Fruit fly (Drosophila melanogaster) whole organism, embryonic: ENCODE results near the gene Helz.
A peak's percentile ranks its signal among the peaks of the same experiment; 100 is the strongest.

Experiments
- CG10267 ChIP-seq: fragments of 200-800 bp; sonication (Bioruptor generic); optimal IDR thresholded peaks from 2 replicates; lab custom pipeline; 2018; ENCODE audit warnings: missing biosample characterization, mild to moderate bottlenecking, missing genetic modification characterization, moderate library complexity
- CG11723 ChIP-seq: fragments of 200-800 bp; sonication (Bioruptor generic); optimal IDR thresholded peaks from 2 replicates; lab custom pipeline; 2017; ENCODE audit warnings: missing biosample characterization, mild to moderate bottlenecking, missing genetic modification characterization
- CG14667 ChIP-seq: fragments of 200-800 bp; sonication (Bioruptor generic); IDR thresholded peaks from 2 replicates; pipeline ENCODE4 v1.3.6; 2022; ENCODE audit warnings: missing biosample characterization, missing genetic modification characterization
- CG15011 ChIP-seq: fragments of 200-800 bp; sonication (Bioruptor generic); optimal IDR thresholded peaks from 3 replicates; lab custom pipeline; 2018; ENCODE audit warnings: missing biosample characterization, mild to moderate bottlenecking, missing genetic modification characterization
- CG1647 ChIP-seq: fragments of 200-800 bp; sonication (Bioruptor generic); optimal IDR thresholded peaks from 3 replicates; lab custom pipeline; 2016; ENCODE audit warnings: missing biosample characterization, missing genetic modification characterization
- CG17328 ChIP-seq: fragments of 200-800 bp; sonication (Bioruptor generic); IDR thresholded peaks from 2 replicates; pipeline ENCODE4 v1.3.6; 2022; ENCODE audit warnings: missing biosample characterization, missing genetic modification characterization
- CG18599 ChIP-seq: fragments of 200-800 bp; sonication (Bioruptor generic); optimal IDR thresholded peaks from 3 replicates; lab custom pipeline; 2017; ENCODE audit warnings: missing biosample characterization, missing genetic modification characterization, mild to moderate bottlenecking, moderate library complexity, missing genetic modification reagents
- CG18764 ChIP-seq: fragments of 200-800 bp; sonication (Bioruptor generic); optimal IDR thresholded peaks from 3 replicates; lab custom pipeline; 2016; ENCODE audit warnings: missing biosample characterization, missing genetic modification characterization
- CG31388 ChIP-seq: fragments of 200-800 bp; sonication (Bioruptor generic); optimal IDR thresholded peaks from 2 replicates; lab custom pipeline; 2016; ENCODE audit warnings: missing biosample characterization, missing genetic modification characterization
- CG31441 ChIP-seq: fragments of 200-800 bp; sonication (Bioruptor generic); IDR thresholded peaks from 2 replicates; pipeline ENCODE4 v1.3.6; 2022; ENCODE audit warnings: missing biosample characterization, missing genetic modification characterization
- CG3163 ChIP-seq: fragments of 200-800 bp; sonication (Bioruptor generic); optimal IDR thresholded peaks from 3 replicates; lab custom pipeline; 2016; ENCODE audit warnings: missing biosample characterization, missing genetic modification characterization
- CG34224 ChIP-seq: fragments of 200-800 bp; sonication (Bioruptor generic); IDR thresholded peaks from 3 replicates; pipeline ENCODE4 v1.3.6; 2022; ENCODE audit warnings: missing biosample characterization, missing genetic modification characterization; ENCODE audit not compliant: partially characterized antibody
- CG4360 ChIP-seq: fragments of 200-800 bp; sonication (Bioruptor generic); IDR thresholded peaks from 2 replicates; pipeline ENCODE4 v1.3.6; 2022; ENCODE audit warnings: missing biosample characterization, missing genetic modification characterization
- CG4424 ChIP-seq: fragments of 200-800 bp; sonication (Bioruptor generic); optimal IDR thresholded peaks from 3 replicates; lab custom pipeline; 2016; ENCODE audit warnings: missing biosample characterization, missing genetic modification characterization
- CG5180 ChIP-seq: fragments of 200-800 bp; sonication (Bioruptor generic); optimal IDR thresholded peaks from 3 replicates; lab custom pipeline; 2017; ENCODE audit warnings: missing biosample characterization, missing genetic modification characterization, mild to moderate bottlenecking, moderate library complexity, missing genetic modification reagents
- CG7839 ChIP-seq: fragments of 200-800 bp; sonication (Bioruptor generic); optimal IDR thresholded peaks from 3 replicates; lab custom pipeline; 2018; ENCODE audit warnings: missing biosample characterization, mild to moderate bottlenecking, missing genetic modification characterization, moderate library complexity
- CG9727 ChIP-seq: fragments of 200-800 bp; sonication (Bioruptor generic); optimal IDR thresholded peaks from 3 replicates; lab custom pipeline; 2017; ENCODE audit warnings: missing biosample characterization, mild to moderate bottlenecking, missing genetic modification characterization
- Ets97D ChIP-seq: fragments of 200-800 bp; sonication (Bioruptor generic); optimal IDR thresholded peaks from 3 replicates; lab custom pipeline; 2016; ENCODE audit warnings: missing biosample characterization, missing genetic modification characterization
- HmgZ ChIP-seq: fragments of 200-800 bp; sonication (Bioruptor generic); optimal IDR thresholded peaks from 2 replicates; lab custom pipeline; 2018; ENCODE audit warnings: missing biosample characterization, mild to moderate bottlenecking, missing genetic modification characterization
- Myb ChIP-seq: fragments of 200-800 bp; sonication (Bioruptor generic); optimal IDR thresholded peaks from 2 replicates; lab custom pipeline; 2016; ENCODE audit warnings: missing biosample characterization, missing genetic modification characterization
- Nf-YB ChIP-seq: fragments of 200-800 bp; sonication (Bioruptor generic); optimal IDR thresholded peaks from 3 replicates; lab custom pipeline; 2019; ENCODE audit warnings: missing biosample characterization, mild to moderate bottlenecking, missing genetic modification characterization, moderate library complexity
- Nf-YC ChIP-seq: fragments of 200-800 bp; optimal IDR thresholded peaks from 3 replicates; lab custom pipeline; 2019; ENCODE audit warnings: missing biosample characterization, mild to moderate bottlenecking, missing genetic modification characterization, moderate library complexity
- Rx ChIP-seq: fragments of 200-800 bp; sonication (Bioruptor generic); IDR thresholded peaks from 2 replicates; pipeline ENCODE4 v1.3.6; 2022; ENCODE audit warnings: missing biosample characterization, missing genetic modification characterization
- Xbp1 ChIP-seq: fragments of 200-800 bp; sonication (Bioruptor generic); optimal IDR thresholded peaks from 3 replicates; lab custom pipeline; 2016; ENCODE audit warnings: missing biosample characterization, mild to moderate bottlenecking, missing genetic modification characterization
- Xrp1 ChIP-seq: fragments of 200-800 bp; sonication (Bioruptor generic); IDR thresholded peaks from 2 replicates; pipeline ENCODE4 v1.3.6; 2022; ENCODE audit warnings: missing biosample characterization, missing genetic modification characterization
- ac ChIP-seq: fragments of 200-800 bp; sonication (Bioruptor generic); optimal IDR thresholded peaks from 3 replicates; lab custom pipeline; 2017; ENCODE audit warnings: missing biosample characterization, mild to moderate bottlenecking, missing genetic modification characterization
- bbx ChIP-seq: fragments of 200-800 bp; sonication (Bioruptor generic); IDR thresholded peaks from 2 replicates; pipeline ENCODE4 v1.3.6; 2022; ENCODE audit warnings: missing biosample characterization, missing genetic modification characterization; ENCODE audit not compliant: partially characterized antibody
- br ChIP-seq: fragments of >200 bp; optimal IDR thresholded peaks from 2 replicates; lab custom pipeline; 2017
- btn ChIP-seq: fragments of 200-800 bp; sonication (Bioruptor generic); optimal IDR thresholded peaks from 2 replicates; lab custom pipeline; 2016; ENCODE audit warnings: missing biosample characterization, missing genetic modification characterization
- crol ChIP-seq: fragments of 200-800 bp; sonication (Bioruptor generic); IDR thresholded peaks from 2 replicates; pipeline ENCODE4 v1.3.6; 2022; ENCODE audit warnings: missing biosample characterization, missing genetic modification characterization
- fru ChIP-seq: fragments of >200 bp; optimal IDR thresholded peaks from 2 replicates; lab custom pipeline; 2017
- gem ChIP-seq: fragments of 200-800 bp; sonication (Bioruptor generic); optimal IDR thresholded peaks from 2 replicates; lab custom pipeline; 2019; ENCODE audit warnings: missing biosample characterization, mild to moderate bottlenecking, missing genetic modification characterization, moderate library complexity
- gro ChIP-seq: fragments of 200-800 bp; sonication (Bioruptor generic); optimal IDR thresholded peaks from 2 replicates; lab custom pipeline; 2016; ENCODE audit warnings: missing biosample characterization, missing genetic modification characterization
- gsb-n ChIP-seq: fragments of 200-800 bp; sonication (Bioruptor generic); optimal IDR thresholded peaks from 3 replicates; lab custom pipeline; 2018; ENCODE audit warnings: missing biosample characterization, mild to moderate bottlenecking, missing genetic modification characterization
- hbn ChIP-seq: fragments of 200-800 bp; sonication (Bioruptor generic); IDR thresholded peaks from 2 replicates; pipeline ENCODE4 v1.3.6; 2022; ENCODE audit warnings: missing biosample characterization, missing genetic modification characterization; ENCODE audit not compliant: partially characterized antibody
- hkb ChIP-seq, 2 experiments: fragments of 200-800 bp in 1 of 2; fragments of >200 bp in 1 of 2; sonication (Bioruptor generic) in 1 of 2; IDR thresholded peaks in 1 of 2; optimal IDR thresholded peaks in 1 of 2; 2 replicates each; pipeline versions ENCODE4 v1.3.6 to Lab custom; 2017 to 2022; ENCODE audit warnings: missing biosample characterization in 1 of 2, missing genetic modification characterization in 1 of 2
- hth ChIP-seq: fragments of >200 bp; optimal IDR thresholded peaks from 2 replicates; lab custom pipeline; 2017; ENCODE audit warnings: inconsistent platforms
- lilli ChIP-seq: fragments of 200-800 bp; sonication (Bioruptor generic); optimal IDR thresholded peaks from 3 replicates; lab custom pipeline; 2016; ENCODE audit warnings: missing biosample characterization, missing genetic modification characterization
- maf-S ChIP-seq: fragments of 200-800 bp; sonication (Bioruptor generic); optimal IDR thresholded peaks from 2 replicates; lab custom pipeline; 2016; ENCODE audit warnings: missing biosample characterization, missing genetic modification characterization
- nerfin-1 ChIP-seq: fragments of 200-800 bp; sonication (Bioruptor generic); optimal IDR thresholded peaks from 3 replicates; lab custom pipeline; 2019; ENCODE audit warnings: missing biosample characterization, mild to moderate bottlenecking, missing genetic modification characterization, moderate library complexity
- nom ChIP-seq: fragments of 200-800 bp; sonication (Bioruptor generic); optimal IDR thresholded peaks from 2 replicates; lab custom pipeline; 2017; ENCODE audit warnings: missing biosample characterization, missing genetic modification characterization, mild to moderate bottlenecking, moderate library complexity, missing genetic modification reagents
- oc ChIP-seq: fragments of 200-800 bp; sonication (Bioruptor generic); optimal IDR thresholded peaks from 2 replicates; lab custom pipeline; 2018; ENCODE audit warnings: missing biosample characterization, mild to moderate bottlenecking, missing genetic modification characterization, moderate library complexity
- pum ChIP-seq: fragments of 200-800 bp; sonication (Bioruptor generic); optimal IDR thresholded peaks from 2 replicates; lab custom pipeline; 2016; ENCODE audit warnings: missing biosample characterization, missing genetic modification characterization
- repo ChIP-seq: fragments of 200-800 bp; sonication (Bioruptor generic); optimal IDR thresholded peaks from 2 replicates; lab custom pipeline; 2016; ENCODE audit warnings: missing biosample characterization, missing genetic modification characterization
- ro ChIP-seq: fragments of 200-800 bp; sonication (Bioruptor generic); IDR thresholded peaks from 2 replicates; pipeline ENCODE4 v1.3.6; 2022; ENCODE audit warnings: missing biosample characterization, missing genetic modification characterization
- row ChIP-seq: fragments of 200-800 bp; sonication (Bioruptor generic); IDR thresholded peaks from 3 replicates; pipeline ENCODE4 v1.3.6; 2022; ENCODE audit warnings: missing biosample characterization, missing genetic modification characterization
- shn ChIP-seq: fragments of 200-800 bp; sonication (Bioruptor generic); optimal IDR thresholded peaks from 3 replicates; lab custom pipeline; 2016; ENCODE audit warnings: missing biosample characterization, missing genetic modification characterization
- toy ChIP-seq: fragments of 200-800 bp; sonication (Bioruptor generic); IDR thresholded peaks from 2 replicates; pipeline ENCODE4 v1.3.6; 2022; ENCODE audit warnings: missing biosample characterization, missing genetic modification characterization
- ttk ChIP-seq: fragments of 200-800 bp; sonication (Bioruptor generic); IDR thresholded peaks from 2 replicates; pipeline ENCODE4 v2.1.2; 2022; ENCODE audit warnings: missing biosample characterization, missing genetic modification characterization
- yki ChIP-seq: fragments of >200 bp; optimal IDR thresholded peaks from 3 replicates; lab custom pipeline; 2018

The Helz gene

dm6 chr3L:14755951-14756723 is 33.6 kb upstream of the Helz start (continued):
- TF ChIP-seq repo (peak; percentile 20), btn (GFP tag; lab: Kevin White, UChicago) (no peak), Myb (GFP tag; lab: Kevin White, UChicago) (peak; percentile 42), CG17328 (GFP tag; lab: Robert Waterston, UW) (peak; percentile 69; the same call in 1 of the 2 replicates), nom (peak; percentile 96), gem (tag; lab: Kevin White, UChicago) (peak; percentile 94), CG18764 (GFP tag; lab: Kevin White, UChicago) (peak; percentile 17), CG11723 (peak; percentile 81), CG1647 (GFP tag; lab: Kevin White, UChicago) (peak; percentile 72), Xbp1 (GFP tag; lab: Kevin White, UChicago) (peak; percentile 83), CG3163 (GFP tag; lab: Kevin White, UChicago) (no peak), CG9727 (GFP tag; lab: Kevin White, UChicago) (peak; percentile 93), hbn (peak; percentile 67; the same call in 1 of the 2 replicates), CG7839 (tag; lab: Kevin White, UChicago) (peak; percentile 94), CG10267 (tag; lab: Kevin White, UChicago) (peak; percentile 71), ac (GFP tag; lab: Kevin White, UChicago) (peak; percentile 25), CG4360 (GFP tag; lab: Robert Waterston, UW) (no peak; the same call in none of the 2 replicates), toy (GFP tag; lab: Robert Waterston, UW) (0 out of 2 replicates have a peak, but pooled peaks have one; percentile 11), gro (GFP tag; lab: Kevin White, UChicago) (peak; percentile 53), br (lab: Kevin White, UChicago) (no peak), yki (peak; percentile 73), hkb (optimal IDR thresholded peaks at IDR 0.05; lab: Kevin White, UChicago) (no peak), hkb (GFP tag; IDR thresholded peaks at IDR 0.05; lab: Robert Waterston, UW) (peak; percentile 77), HmgZ (tag; lab: Kevin White, UChicago) (peak; percentile 67), shn (GFP tag; lab: Kevin White, UChicago) (peak; percentile 72), CG18599 (GFP tag; lab: Kevin White, UChicago) (peak; percentile 95), fru (lab: Kevin White, UChicago) (no peak), ttk (peak; percentile 78), lilli (GFP tag; lab: Kevin White, UChicago) (peak; percentile 83), Nf-YC (tag; lab: Kevin White, UChicago) (peak; percentile 82), hth (lab: Kevin White, UChicago) (no peak), row (peak; percentile 92), gsb-n (peak; percentile 40), CG31441 (peak; percentile 88), CG31388 (peak; percentile 77), Xrp1 (GFP tag; lab: Robert Waterston, UW) (peak; percentile 72), CG5180 (GFP tag; lab: Kevin White, UChicago) (peak; percentile 80), Rx (GFP tag; lab: Robert Waterston, UW) (no peak), crol (peak; percentile 99), CG4424 (peak; percentile 85), nerfin-1 (tag; lab: Kevin White, UChicago) (peak; percentile 77), CG34224 (GFP tag; lab: Robert Waterston, UW) (peak; percentile 69), oc (tag; lab: Kevin White, UChicago) (peak; percentile 0), CG14667 (peak; percentile 67), Ets97D (GFP tag; lab: Kevin White, UChicago) (peak; percentile 22), bbx (GFP tag; lab: Robert Waterston, UW) (peak; percentile 44; the same call in 1 of the 2 replicates), maf-S (GFP tag; lab: Kevin White, UChicago) (peak; percentile 72), Nf-YB (GFP tag; lab: Kevin White, UChicago) (peak; percentile 59), CG15011 (GFP tag; lab: Kevin White, UChicago) (peak; percentile 86), ro (GFP tag; lab: Robert Waterston, UW) (peak; percentile 36; the same call in 1 of the 2 replicates), pum (GFP tag; lab: Kevin White, UChicago) (peak; percentile 67)
